Worm (Caenorhabditis elegans) whole organism, late embryonic: Measurements from ENCODE around the gene srw-145.

Source experiments
- ama-1 ChIP-seq: fragments of 150-350 bp; optimal IDR thresholded peaks from 2 replicates; lab custom pipeline; 2014
- ceh-14 ChIP-seq: sonication (generic microtip); optimal IDR thresholded peaks from 2 replicates; lab custom pipeline; 2016; ENCODE audit warnings: missing genotype, missing genetic modification characterization, missing compliant biosample characterization
- ceh-9 ChIP-seq: sonication (generic microtip); optimal IDR thresholded peaks from 2 replicates; lab custom pipeline; 2016; ENCODE audit warnings: mild to moderate bottlenecking, missing genetic modification characterization, inconsistent platforms, missing compliant biosample characterization
- dmd-4 ChIP-seq: sonication (generic microtip); optimal IDR thresholded peaks from 2 replicates; lab custom pipeline; 2016; ENCODE audit warnings: borderline replicate concordance, missing genetic modification characterization, missing compliant biosample characterization
- fkh-10 ChIP-seq: fragments of 150-350 bp; optimal IDR thresholded peaks from 2 replicates; lab custom pipeline; 2014; ENCODE audit warnings: missing biosample characterization, missing genetic modification reagents, missing genetic modification characterization
- nhr-232 ChIP-seq: sonication (generic microtip); optimal IDR thresholded peaks from 2 replicates; lab custom pipeline; 2016; ENCODE audit warnings: missing genetic modification characterization, missing compliant biosample characterization
- pha-4 ChIP-seq: fragments of 150-350 bp; optimal IDR thresholded peaks from 2 replicates; lab custom pipeline; 2018; ENCODE audit warnings: missing biosample characterization, missing genetic modification reagents, missing genetic modification characterization
- pqm-1 ChIP-seq: sonication (generic microtip); optimal IDR thresholded peaks from 2 replicates; lab custom pipeline; 2016; ENCODE audit warnings: missing genetic modification characterization, missing compliant biosample characterization
- ref-2 ChIP-seq: sonication (generic microtip); optimal IDR thresholded peaks from 2 replicates; lab custom pipeline; 2016; ENCODE audit warnings: missing genetic modification characterization, missing compliant biosample characterization
- ztf-16 ChIP-seq: sonication (generic microtip); optimal IDR thresholded peaks from 2 replicates; lab custom pipeline; 2017; ENCODE audit warnings: missing genetic modification characterization, missing compliant biosample characterization

DNA sequence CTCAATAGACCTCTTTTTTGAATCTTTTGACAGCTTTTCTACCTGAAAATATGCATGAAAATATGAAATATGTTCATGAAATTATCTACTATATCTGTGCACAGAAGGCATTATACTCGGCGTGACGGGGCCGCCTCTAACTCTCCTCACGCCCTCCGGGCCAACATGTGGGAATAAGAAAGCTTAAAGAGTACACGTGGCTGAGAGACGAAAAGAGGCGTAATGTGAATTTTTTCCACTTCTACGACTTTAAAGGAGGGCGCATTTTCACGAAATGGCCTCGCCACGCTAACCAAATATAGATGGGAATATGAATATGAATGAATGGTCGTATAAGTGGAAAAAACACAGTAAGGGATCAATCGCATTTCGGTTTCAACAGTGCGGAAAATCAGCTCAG is 20.7 kb downstream of the srw-145 start:
- TF ChIP-seq ref-2 (tag; lab: Kevin White, UChicago) (no peak), ztf-16 (tag; lab: Kevin White, UChicago) (no peak), ama-1 (no peak), fkh-10 (no peak), pha-4 (tag; lab: Kevin White, UChicago) (no peak), nhr-232 (no peak), ceh-9 (tag; lab: Kevin White, UChicago) (no peak), pqm-1 (tag; lab: Kevin White, UChicago) (no peak), ceh-14 (tag; lab: Kevin White, UChicago) (no peak), dmd-4 (tag; lab: Kevin White, UChicago) (no peak)
